Worm (Caenorhabditis elegans) whole organism, midembryonic: ENCODE measurements around the gene clec-33.

Experiments
- T22C8.4 ChIP-seq: fragments of 200-800 bp; sonication (Bioruptor generic); IDR thresholded peaks from 2 replicates; pipeline ENCODE4 v1.3.6; 2022; ENCODE audit warnings: missing genetic modification characterization, missing compliant biosample characterization
- cog-1 ChIP-seq: sonication (generic microtip); optimal IDR thresholded peaks from 2 replicates; lab custom pipeline; 2016; ENCODE audit warnings: missing genetic modification characterization, missing compliant biosample characterization
- flt-1 ChIP-seq: fragments of 200-800 bp; sonication (Bioruptor generic); IDR thresholded peaks from 2 replicates; pipeline ENCODE4 v1.3.6; 2022; ENCODE audit warnings: missing genetic modification characterization, missing compliant biosample characterization
- klf-2 ChIP-seq: fragments of 200-800 bp; sonication (Bioruptor generic); conservative IDR thresholded peaks from 2 replicates; pipeline ENCODE4 v1.3.6; 2022; ENCODE audit warnings: missing genetic modification reagents, missing genetic modification characterization, missing compliant biosample characterization
- med-1 ChIP-seq: sonication (generic microtip); optimal IDR thresholded peaks from 2 replicates; lab custom pipeline; 2017; ENCODE audit warnings: missing genetic modification characterization, mild to moderate bottlenecking, missing compliant biosample characterization, antibody characterized with exemption, missing genetic modification reagents; ENCODE audit not compliant: insufficient read depth
- ref-1 ChIP-seq: fragments of 200-800 bp; sonication (Bioruptor generic); conservative IDR thresholded peaks from 2 replicates; pipeline ENCODE4 v1.3.6; 2022; ENCODE audit warnings: missing genetic modification reagents, missing genetic modification characterization, missing compliant biosample characterization
- tab-1 ChIP-seq: fragments of 200-800 bp; sonication (Bioruptor generic); IDR thresholded peaks from 2 replicates; pipeline ENCODE4 v1.3.6; 2022; ENCODE audit warnings: missing genetic modification characterization, missing compliant biosample characterization
- ztf-23 ChIP-seq: fragments of 200-800 bp; sonication (Bioruptor generic); IDR thresholded peaks from 2 replicates; pipeline ENCODE4 v1.3.6; 2022; ENCODE audit warnings: missing genetic modification reagents, missing genetic modification characterization, missing compliant biosample characterization
- ztf-29 ChIP-seq: fragments of 200-800 bp; sonication (Bioruptor generic); IDR thresholded peaks from 2 replicates; pipeline ENCODE4 v1.3.6; 2022; ENCODE audit warnings: missing genetic modification reagents, missing genetic modification characterization, missing compliant biosample characterization

clec-33 gene

ce11 chrV:16899355-16899754 is 29.7 kb upstream of the clec-33 start, which contains the start of gene fbxa-45:
TSS of gene fbxa-45 (minus strand) at chrV:16899455.
- TF ChIP-seq ztf-29 (no peak), klf-2 (GFP tag; lab: Robert Waterston, UW) (no peak), T22C8.4 (no peak), cog-1 (tag; lab: Kevin White, UChicago) (no peak), med-1 (GFP tag; lab: Kevin White, UChicago) (no peak), tab-1 (GFP tag; lab: Robert Waterston, UW) (no peak), ref-1 (GFP tag; lab: Robert Waterston, UW) (no peak), flt-1 (no peak), ztf-23 (no peak)

- TF ChIP-seq flt-1 (no peak), ztf-29 (no peak)
Observed at ce11 chrV:16893440-16893839, 23.8 kb upstream of the clec-33 start, which contains the start of gene F09C6.15. TSS of gene F09C6.15 (plus strand) at chrV:16893740.

DNA sequence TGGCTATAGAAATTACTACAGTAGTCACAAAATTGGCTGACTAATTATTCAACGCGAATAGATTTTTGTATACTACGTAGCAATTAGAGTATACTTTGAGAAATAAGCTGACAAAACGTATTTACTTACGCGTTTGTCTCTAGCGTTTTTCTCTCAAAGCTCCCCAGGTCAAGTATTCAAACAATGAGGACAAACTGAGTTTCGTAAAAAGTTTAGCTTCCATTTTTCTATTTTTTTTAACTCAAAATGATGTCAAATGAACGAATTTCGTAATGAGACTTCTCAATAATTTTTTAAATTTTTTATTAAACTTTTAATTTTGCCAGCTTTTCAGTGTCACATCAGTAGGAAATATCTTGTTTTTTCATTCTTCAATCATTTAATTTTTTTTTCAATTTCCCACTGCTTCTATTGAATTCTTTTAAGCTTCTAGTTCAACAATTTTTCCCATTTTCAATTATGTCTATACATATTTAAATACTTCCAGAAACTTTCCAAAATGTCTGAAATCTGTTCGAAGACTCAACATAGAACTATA is 19.2 kb upstream of the clec-33 start, which contains the start of the genes ifas-2 and fbxa-44:
Gene ifas-2 (minus strand): TSS at position 101 of the 538 bp plus-strand sequence.
Gene fbxa-44 (plus strand): TSS at position 488 of the 538 bp plus-strand sequence.
- TF ChIP-seq med-1 (GFP tag; lab: Kevin White, UChicago) (no peak), cog-1 (tag; lab: Kevin White, UChicago) (no peak), ztf-23 (no peak), ztf-29 (no peak), ref-1 (GFP tag; lab: Robert Waterston, UW) (no peak)

DNA sequence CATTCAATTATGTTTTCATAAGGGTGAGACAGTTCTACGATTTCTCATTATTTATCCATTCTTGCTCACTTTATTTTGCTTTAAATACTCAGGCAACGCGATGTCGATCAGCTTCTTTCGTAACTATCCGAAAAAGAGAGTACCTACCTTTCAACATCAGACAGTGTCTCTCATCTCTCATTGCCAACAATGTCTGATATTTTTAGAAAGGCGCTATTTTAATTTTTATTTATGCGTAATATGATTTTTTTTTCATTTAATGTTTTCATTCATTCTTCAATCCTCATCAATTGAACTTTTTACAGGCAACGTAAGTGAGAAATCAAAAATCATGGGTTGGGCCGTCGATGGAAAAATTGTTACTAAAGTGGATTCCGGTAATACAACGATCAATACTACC is 15.1 kb upstream of the clec-33 start, which contains the start of gene F09C6.13:
Gene F09C6.13 (plus strand): TSS at position 301 of the 400 bp plus-strand sequence.
- TF ChIP-seq ref-1 (GFP tag; lab: Robert Waterston, UW) (no peak), flt-1 (no peak), klf-2 (GFP tag; lab: Robert Waterston, UW) (no peak), tab-1 (GFP tag; lab: Robert Waterston, UW) (no peak), ztf-23 (no peak), ztf-29 (no peak), med-1 (GFP tag; lab: Kevin White, UChicago) (no peak), T22C8.4 (no peak), cog-1 (tag; lab: Kevin White, UChicago) (no peak)

DNA sequence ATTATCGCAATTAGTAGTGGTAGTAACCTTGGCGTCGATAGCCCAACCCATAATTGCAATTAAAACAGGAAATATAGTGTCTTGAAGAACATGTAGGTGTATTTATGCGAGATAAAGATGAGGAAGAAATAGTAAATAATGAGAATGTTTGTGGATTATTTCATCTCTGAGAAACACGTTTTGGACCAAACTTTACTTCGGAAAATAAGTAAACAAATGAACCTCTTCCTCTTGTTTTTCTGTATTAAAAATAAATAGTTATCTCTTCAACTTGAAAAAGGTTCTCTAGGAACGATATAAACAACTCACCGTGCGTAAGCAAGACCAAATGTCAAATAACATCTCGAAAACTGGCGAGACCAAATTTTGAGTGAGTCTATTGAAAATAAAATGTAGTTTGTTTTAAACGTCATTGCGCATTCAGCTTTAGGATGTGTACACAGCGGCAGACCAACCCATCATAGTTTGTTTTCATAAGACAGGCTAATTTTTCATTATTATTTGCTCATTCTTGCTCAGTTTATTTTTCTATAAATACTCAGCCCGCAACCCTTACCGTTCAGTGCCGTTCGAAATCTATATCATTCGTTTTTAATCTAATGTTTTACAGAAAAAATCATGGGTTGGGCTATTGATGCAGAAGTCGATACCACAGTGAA is 12.7 kb upstream of the clec-33 start, which contains the start of the genes F09C6.11 and F09C6.12:
Gene F09C6.11 (minus strand): TSS at position 51 of the 659 bp plus-strand sequence.
Gene F09C6.12 (plus strand): TSS at position 609 of the 659 bp plus-strand sequence.
- no peak for TF ChIP-seq ref-1 (GFP tag; lab: Robert Waterston, UW)
- no peak for TF ChIP-seq tab-1 (GFP tag; lab: Robert Waterston, UW)
- TF ChIP-seq ztf-23: no peak
- no peak for TF ChIP-seq ztf-29
- TF ChIP-seq cog-1 (tag; lab: Kevin White, UChicago): no peak
- TF ChIP-seq med-1 (GFP tag; lab: Kevin White, UChicago): no peak
- TF ChIP-seq klf-2 (GFP tag; lab: Robert Waterston, UW): no peak
- TF ChIP-seq flt-1: no peak
- TF ChIP-seq T22C8.4: no peak

ce11 chrV:16880679-16881078 is 11.0 kb upstream of the clec-33 start, which contains the start of gene F09C6.14:
TSS of gene F09C6.14 (plus strand) at chrV:16880979.
- no peak for TF ChIP-seq klf-2 (GFP tag; lab: Robert Waterston, UW)

ce11 chrV:16880054-16880453 is 10.4 kb upstream of the clec-33 start, which contains the start of gene F09C6.3:
TSS of gene F09C6.3 (minus strand) at chrV:16880154.
- no peak for TF ChIP-seq ref-1 (GFP tag; lab: Robert Waterston, UW)
- no peak for TF ChIP-seq T22C8.4
- no peak for TF ChIP-seq flt-1
- no peak for TF ChIP-seq tab-1 (GFP tag; lab: Robert Waterston, UW)
- TF ChIP-seq klf-2 (GFP tag; lab: Robert Waterston, UW): no peak
- no peak for TF ChIP-seq ztf-29
- no peak for TF ChIP-seq cog-1 (tag; lab: Kevin White, UChicago)
- no peak for TF ChIP-seq med-1 (GFP tag; lab: Kevin White, UChicago)
- no peak for TF ChIP-seq ztf-23

DNA sequence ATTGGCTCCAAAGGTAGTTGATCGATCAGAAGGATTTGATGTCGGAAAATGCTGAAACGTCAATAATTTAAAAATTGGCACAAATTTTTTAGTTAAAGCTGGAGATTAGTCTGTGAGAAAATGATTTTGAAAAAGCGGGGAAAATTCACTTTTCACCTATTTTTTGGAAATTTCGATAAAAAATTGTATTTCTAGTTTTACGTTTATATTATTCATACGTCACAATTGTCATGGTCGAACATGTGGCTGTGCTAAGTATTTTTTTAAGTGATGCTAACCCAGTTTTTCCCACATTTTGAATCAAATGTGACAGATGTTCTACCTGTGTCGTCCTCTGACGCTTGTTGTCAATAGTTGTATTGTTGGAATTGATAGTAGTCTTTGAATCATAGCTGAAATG is 9.9 kb upstream of the clec-33 start:
- TF ChIP-seq med-1 (GFP tag; lab: Kevin White, UChicago): no peak
- no peak for TF ChIP-seq ztf-23
- TF ChIP-seq tab-1 (GFP tag; lab: Robert Waterston, UW): no peak
- no peak for TF ChIP-seq flt-1
- TF ChIP-seq ztf-29: no peak
- TF ChIP-seq cog-1 (tag; lab: Kevin White, UChicago): no peak
- no peak for TF ChIP-seq klf-2 (GFP tag; lab: Robert Waterston, UW)
- TF ChIP-seq T22C8.4: no peak
- no peak for TF ChIP-seq ref-1 (GFP tag; lab: Robert Waterston, UW)

DNA sequence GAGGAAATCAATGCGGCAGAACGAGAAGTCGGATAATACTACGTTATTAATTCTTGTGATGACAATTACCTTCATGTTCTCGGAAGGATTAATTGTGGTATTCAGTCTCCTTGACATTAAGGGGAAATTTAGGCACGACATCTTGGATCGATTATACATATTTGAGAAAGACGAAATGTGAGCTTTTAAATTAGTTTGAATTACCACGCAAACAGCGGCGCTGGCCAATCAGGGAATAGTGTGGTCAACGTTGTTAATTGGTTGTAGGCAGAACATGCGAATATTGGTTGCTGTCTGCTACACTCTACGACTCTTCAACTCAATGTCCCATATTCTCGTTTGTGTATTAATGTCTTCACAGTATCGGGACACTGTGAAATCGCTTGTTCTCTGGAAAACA is 5.3 kb upstream of the clec-33 start, which contains the start of gene F49A5.10:
Gene F49A5.10 (plus strand): TSS at position 301 of the 400 bp plus-strand sequence.
- no peak for TF ChIP-seq tab-1 (GFP tag; lab: Robert Waterston, UW)
- no peak for TF ChIP-seq ztf-23
- no peak for TF ChIP-seq ztf-29
- TF ChIP-seq flt-1: no peak
- no peak for TF ChIP-seq cog-1 (tag; lab: Kevin White, UChicago)
- no peak for TF ChIP-seq med-1 (GFP tag; lab: Kevin White, UChicago)

DNA sequence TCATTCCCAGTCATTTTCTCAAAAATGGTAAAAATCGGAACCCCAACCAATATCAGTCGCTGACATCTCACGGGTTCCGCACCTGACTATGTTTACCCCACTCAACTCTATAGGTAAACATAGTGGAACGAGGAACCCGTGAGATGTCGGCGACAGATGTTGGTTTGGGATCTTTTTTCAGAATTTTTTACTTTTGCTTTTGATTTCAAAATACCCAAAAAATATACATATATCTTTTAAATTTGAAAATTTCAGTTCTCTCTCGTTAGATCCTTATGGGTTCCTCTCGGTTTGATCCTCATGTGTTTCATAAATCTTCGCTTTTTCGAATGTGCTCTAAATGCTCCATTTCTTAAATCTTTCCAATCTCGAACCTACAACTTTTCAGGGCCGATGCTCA is 4.0 kb upstream of the clec-33 start, which contains the start of gene srw-23:
Gene srw-23 (plus strand): TSS at position 301 of the 400 bp plus-strand sequence.
- TF ChIP-seq med-1 (GFP tag; lab: Kevin White, UChicago) (no peak), ref-1 (GFP tag; lab: Robert Waterston, UW) (no peak), ztf-29 (no peak), klf-2 (GFP tag; lab: Robert Waterston, UW) (no peak), T22C8.4 (no peak), flt-1 (no peak), ztf-23 (no peak), tab-1 (GFP tag; lab: Robert Waterston, UW) (no peak), cog-1 (tag; lab: Kevin White, UChicago) (no peak)
